Worm (Caenorhabditis elegans) whole organism, L1 larva: ENCODE data around the gene Y48E1C.4.

Experiments
- aly-2 ChIP-seq: fragments of 150-350 bp; optimal IDR thresholded peaks from 2 replicates; lab custom pipeline; 2014; ENCODE audit warnings: missing biosample characterization, missing genetic modification characterization
- egl-27 ChIP-seq, 2 experiments: fragments of 150-350 bp in 1 of 2; sonication (generic microtip); optimal IDR thresholded peaks; 3 replicates each; lab custom pipeline; 2017 to 2018; ENCODE audit warnings: missing biosample characterization in 2 of 2, missing genetic modification characterization in 2 of 2, missing genetic modification reagents in 2 of 2
- elt-2 ChIP-seq: sonication (generic microtip); optimal IDR thresholded peaks from 2 replicates; lab custom pipeline; 2016; ENCODE audit warnings: missing genetic modification characterization, mild to moderate bottlenecking, inconsistent platforms, missing compliant biosample characterization, missing genetic modification reagents
- lin-14 ChIP-seq: fragments of 200-800 bp; sonication (Bioruptor generic); optimal IDR thresholded peaks from 2 replicates; lab custom pipeline; 2018; ENCODE audit warnings: mild to moderate bottlenecking, missing genetic modification characterization, moderate library complexity, missing compliant biosample characterization

- TF ChIP-seq aly-2 (tag; lab: Kevin White, UChicago), result no peak
- no peak for TF ChIP-seq lin-14 (GFP tag; lab: Kevin White, UChicago)
- TF ChIP-seq egl-27 (tag; optimal IDR thresholded peaks at IDR 0.05; lab: Kevin White, UChicago), result no peak
- no peak for TF ChIP-seq elt-2 (tag; lab: Kevin White, UChicago)
These were observed 30.8 kb downstream of the Y48E1C.4 start, which contains the start of gene efl-2 for ce11 chrII:13405840-13406239.
